Fruit fly (Drosophila melanogaster) Kc167 (cell line): ENCODE results near the gene grnd.

Experiments used
- Myc ChIP-seq: fragments of >200 bp; optimal IDR thresholded peaks from 2 replicates; lab custom pipeline; 2017; ENCODE audit warnings: missing external identifiers
- Sin3A ChIP-seq: fragments of >200 bp; optimal IDR thresholded peaks from 2 replicates; lab custom pipeline; 2018; ENCODE audit warnings: missing external identifiers
- h ChIP-seq: fragments of >200 bp; optimal IDR thresholded peaks from 3 replicates; lab custom pipeline; 2018; ENCODE audit warnings: missing external identifiers
- insv ChIP-seq: fragments of >200 bp; optimal IDR thresholded peaks from 3 replicates; lab custom pipeline; 2018; ENCODE audit warnings: missing external identifiers
- psq ChIP-seq: fragments of >200 bp; optimal IDR thresholded peaks from 2 replicates; lab custom pipeline; 2017; ENCODE audit warnings: missing external identifiers
- ttk ChIP-seq: sonication (Bioruptor generic); optimal IDR thresholded peaks from 2 replicates; lab custom pipeline; 2017; ENCODE audit warnings: missing external identifiers

grnd gene

DNA sequence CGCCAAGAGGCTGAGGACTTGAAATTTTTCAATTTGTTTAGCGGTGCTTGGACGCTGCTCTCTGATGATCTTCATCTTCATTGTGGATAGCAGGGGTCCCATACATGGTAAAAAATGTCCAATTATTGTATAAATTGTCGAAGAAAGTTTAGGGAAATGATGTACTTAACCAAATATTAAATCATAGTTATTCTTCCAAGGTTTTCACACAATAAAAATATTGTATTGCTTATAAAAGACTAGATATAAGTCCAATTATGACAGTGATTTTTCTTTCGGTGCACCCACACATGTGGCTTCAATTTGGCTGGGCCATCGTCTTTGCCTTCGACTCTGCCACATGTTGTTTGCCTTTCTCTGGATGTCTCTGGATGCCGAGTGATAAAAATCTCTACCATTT is 19.7 kb downstream of the grnd start:
- TF ChIP-seq h (lab: Kevin White, UChicago), result no peak
- no peak for TF ChIP-seq ttk (lab: Kevin White, UChicago)
- TF ChIP-seq psq (lab: Kevin White, UChicago), result no peak
- TF ChIP-seq Myc, result no peak

DNA sequence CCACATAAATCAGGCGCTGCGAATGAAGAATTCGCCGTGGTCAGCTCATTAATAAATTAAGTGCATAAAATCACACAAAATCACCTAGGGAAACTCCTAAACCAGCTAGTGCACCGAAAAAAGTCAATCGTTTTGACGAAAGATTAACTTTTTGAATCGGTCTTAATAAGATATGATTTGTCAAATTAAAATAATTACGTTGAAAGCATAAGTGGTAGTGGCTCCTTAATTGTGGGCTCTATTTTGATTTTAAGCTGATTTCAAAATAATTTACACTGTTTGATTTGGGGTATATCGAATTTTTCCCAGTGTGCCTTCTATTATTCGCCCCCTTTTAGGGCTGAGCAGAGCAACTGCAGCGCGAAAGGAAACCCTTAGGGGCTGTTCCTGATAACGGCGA is 20.3 kb downstream of the grnd start:
- TF ChIP-seq insv (lab: Kevin White, UChicago) (no peak), Sin3A (lab: Kevin White, UChicago) (no peak), Myc (no peak), ttk (lab: Kevin White, UChicago) (no peak), h (lab: Kevin White, UChicago) (no peak), psq (lab: Kevin White, UChicago) (no peak)

DNA sequence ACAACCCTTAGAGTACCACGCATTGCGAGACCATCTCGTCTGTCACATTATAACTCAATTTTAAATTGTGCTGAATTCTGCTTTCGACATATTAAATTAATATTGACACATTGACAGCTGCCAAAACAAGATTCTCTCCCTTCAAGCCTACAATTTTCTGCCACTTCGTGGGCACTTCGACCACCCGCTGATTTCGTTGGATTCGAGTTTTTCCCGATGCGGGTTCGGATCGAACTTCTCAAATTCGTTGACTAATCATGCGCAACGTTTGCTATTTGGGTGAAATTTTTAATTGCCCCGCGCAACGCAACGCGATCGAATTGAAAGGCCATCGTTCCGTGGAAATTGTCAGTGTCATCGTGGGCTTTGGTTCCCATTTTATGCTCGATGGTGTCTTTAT is 21.7 kb downstream of the grnd start:
- TF ChIP-seq insv (lab: Kevin White, UChicago) (no peak), Myc (no peak), ttk (lab: Kevin White, UChicago) (no peak), psq (lab: Kevin White, UChicago) (no peak), h (lab: Kevin White, UChicago) (no peak), Sin3A (lab: Kevin White, UChicago) (no peak)

- TF ChIP-seq h (lab: Kevin White, UChicago) (no peak), insv (lab: Kevin White, UChicago) (no peak), ttk (lab: Kevin White, UChicago) (no peak), Myc (no peak), psq (lab: Kevin White, UChicago) (no peak), Sin3A (lab: Kevin White, UChicago) (no peak)
Measured at dm6 chr2L:18509181-18509580, 24.0 kb downstream of the grnd start, which contains the start of gene Ugt301D1. Gene Ugt301D1 (plus strand): TSS chr2L:18509560.

DNA sequence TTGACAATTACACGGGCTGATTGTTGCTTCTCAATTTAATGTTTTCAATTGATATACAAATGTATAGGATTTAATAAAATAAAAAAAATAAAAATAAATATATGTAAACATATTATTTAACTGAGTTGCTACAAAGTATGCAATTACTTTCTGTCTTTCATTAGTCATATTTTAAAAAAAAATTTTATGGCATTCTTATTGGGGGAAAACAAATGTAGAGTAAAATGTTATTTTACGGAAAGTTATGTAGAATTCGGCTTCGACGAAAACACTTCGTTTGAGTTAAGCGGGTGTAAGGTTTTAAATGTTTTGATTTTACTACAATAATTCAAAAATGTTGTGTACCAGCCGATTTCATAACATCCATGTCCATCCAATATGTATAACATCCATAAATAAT is 28.2 kb downstream of the grnd start:
- no peak for TF ChIP-seq psq (lab: Kevin White, UChicago)
- no peak for TF ChIP-seq ttk (lab: Kevin White, UChicago)
- no peak for TF ChIP-seq h (lab: Kevin White, UChicago)

- TF ChIP-seq Myc (no peak), psq (lab: Kevin White, UChicago) (no peak), h (lab: Kevin White, UChicago) (no peak), ttk (lab: Kevin White, UChicago) (no peak), Sin3A (lab: Kevin White, UChicago) (no peak), insv (lab: Kevin White, UChicago) (no peak)
Measured at dm6 chr2L:18516367-18516766, 31.1 kb downstream of the grnd start.

dm6 chr2L:18517002-18517635 is 31.9 kb downstream of the grnd start, which contains the start of gene CG10211:
Gene CG10211 (plus strand): TSS chr2L:18517487.
- TF ChIP-seq psq (lab: Kevin White, UChicago) (no peak), Sin3A (lab: Kevin White, UChicago) (no peak), h (lab: Kevin White, UChicago) (no peak), insv (lab: Kevin White, UChicago) (no peak), ttk (lab: Kevin White, UChicago) (no peak), Myc (no peak)

- TF ChIP-seq h (lab: Kevin White, UChicago), result no peak
- no peak for TF ChIP-seq insv (lab: Kevin White, UChicago)
- no peak for TF ChIP-seq psq (lab: Kevin White, UChicago)
- TF ChIP-seq Sin3A (lab: Kevin White, UChicago), result no peak
- TF ChIP-seq Myc, result no peak
- TF ChIP-seq ttk (lab: Kevin White, UChicago), result no peak
Measured at dm6 chr2L:18518852-18519251, 33.6 kb downstream of the grnd start.

dm6 chr2L:18522258-18522657 is 37.0 kb downstream of the grnd start:
- TF ChIP-seq psq (lab: Kevin White, UChicago) (no peak), Myc (no peak), Sin3A (lab: Kevin White, UChicago) (no peak), insv (lab: Kevin White, UChicago) (no peak), ttk (lab: Kevin White, UChicago) (no peak), h (lab: Kevin White, UChicago) (no peak)

- TF ChIP-seq psq (lab: Kevin White, UChicago) (no peak), ttk (lab: Kevin White, UChicago) (no peak), h (lab: Kevin White, UChicago) (no peak), insv (lab: Kevin White, UChicago) (no peak), Sin3A (lab: Kevin White, UChicago) (no peak), Myc (no peak)
Measured at dm6 chr2L:18523003-18523402, 37.8 kb downstream of the grnd start.

DNA sequence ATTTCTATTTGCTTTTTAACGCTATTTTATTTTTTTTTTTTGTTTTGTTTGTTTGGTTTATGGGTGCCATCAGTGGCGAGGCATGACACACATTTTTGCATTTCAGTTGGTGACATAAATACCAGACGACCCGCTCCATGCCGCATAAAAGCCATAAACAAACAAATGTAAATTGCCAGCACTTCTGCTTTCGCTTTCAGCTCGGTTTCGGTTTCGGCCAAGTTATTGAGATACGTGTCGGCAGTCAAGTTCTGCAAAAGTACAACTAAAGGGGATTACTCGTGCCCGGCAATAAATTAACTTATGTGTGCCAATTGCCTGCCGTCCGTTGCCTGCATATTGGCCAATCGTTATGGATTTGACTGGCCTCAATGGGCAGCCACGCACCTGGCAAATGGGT is 39.7 kb downstream of the grnd start:
- TF ChIP-seq psq (lab: Kevin White, UChicago) (no peak), ttk (lab: Kevin White, UChicago) (no peak), h (lab: Kevin White, UChicago) (no peak), insv (lab: Kevin White, UChicago) (no peak)

- TF ChIP-seq Sin3A (lab: Kevin White, UChicago) (no peak), ttk (lab: Kevin White, UChicago) (no peak), insv (lab: Kevin White, UChicago) (no peak), psq (lab: Kevin White, UChicago) (no peak), h (lab: Kevin White, UChicago) (no peak), Myc (no peak)
Measured at dm6 chr2L:18526005-18526404, 40.8 kb downstream of the grnd start.
